Worm (Caenorhabditis elegans) whole organism, late embryonic: ENCODE measurements around the gene gipc-1.

Experiments used
- elt-2 ChIP-seq: sonication (generic microtip); optimal IDR thresholded peaks from 2 replicates; lab custom pipeline; 2016; ENCODE audit warnings: missing genetic modification reagents, missing genetic modification characterization, missing compliant biosample characterization
- hlh-13 ChIP-seq: fragments of 200-800 bp; sonication (Bioruptor generic); optimal IDR thresholded peaks from 2 replicates; lab custom pipeline; 2018; ENCODE audit warnings: mild to moderate bottlenecking, missing genetic modification characterization, missing compliant biosample characterization
- unc-86 ChIP-seq: sonication (generic microtip); optimal IDR thresholded peaks from 2 replicates; lab custom pipeline; 2016; ENCODE audit warnings: missing genetic modification characterization, missing compliant biosample characterization

DNA sequence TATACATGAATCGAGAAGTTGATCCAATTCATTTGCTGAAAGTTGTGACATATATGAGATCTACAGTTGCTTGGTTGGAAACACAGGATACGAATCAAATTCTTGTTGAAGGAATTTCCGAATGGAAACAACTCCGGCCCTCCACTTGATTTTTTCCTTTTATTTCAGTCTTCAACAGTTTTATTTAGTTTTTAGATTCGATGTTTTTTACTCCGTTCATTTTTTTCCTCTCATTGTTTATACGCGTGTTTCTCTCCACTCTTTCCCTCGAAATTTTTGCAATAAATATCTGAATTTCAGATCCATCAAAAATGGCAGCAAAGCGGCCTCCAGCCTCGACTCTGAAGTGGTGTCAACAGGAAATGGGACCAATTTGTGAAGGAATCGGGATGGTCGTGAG, 7.5 kb upstream of the gipc-1 start, which contains the start of gene coq-8:
- TF ChIP-seq unc-86 (tag; lab: Kevin White, UChicago) (no peak), elt-2 (tag; lab: Kevin White, UChicago) (no peak), hlh-13 (GFP tag; lab: Kevin White, UChicago) (no peak)
